Fruit fly (Drosophila melanogaster) whole organism, embryonic: Measurements from ENCODE around the gene Agpat2.

Experiments
- CG11093 ChIP-seq: fragments of 200-800 bp; sonication (Bioruptor generic); IDR thresholded peaks from 3 replicates; pipeline ENCODE4 v1.3.6; 2022; ENCODE audit warnings: missing biosample characterization, missing genetic modification characterization
- CG11696 ChIP-seq: fragments of 200-800 bp; sonication (Bioruptor generic); IDR thresholded peaks from 2 replicates; pipeline ENCODE4 v1.3.6; 2022; ENCODE audit warnings: missing biosample characterization, missing genetic modification characterization
- CG12391 ChIP-seq: fragments of 200-800 bp; sonication (Bioruptor generic); optimal IDR thresholded peaks from 3 replicates; lab custom pipeline; 2018; ENCODE audit warnings: missing biosample characterization, mild to moderate bottlenecking, missing genetic modification characterization, moderate library complexity
- CG12942 ChIP-seq: fragments of 200-800 bp; sonication (Bioruptor generic); optimal IDR thresholded peaks from 3 replicates; lab custom pipeline; 2016; ENCODE audit warnings: missing biosample characterization, missing genetic modification characterization
- CG30431 ChIP-seq: fragments of 200-800 bp; sonication (Bioruptor generic); optimal IDR thresholded peaks from 2 replicates; lab custom pipeline; 2017; ENCODE audit warnings: missing biosample characterization, missing genetic modification characterization
- CG3407 ChIP-seq: fragments of 200-800 bp; sonication (Bioruptor generic); optimal IDR thresholded peaks from 2 replicates; lab custom pipeline; 2018; ENCODE audit warnings: missing biosample characterization, mild to moderate bottlenecking, missing genetic modification characterization
- CG3838 ChIP-seq: fragments of 200-800 bp; sonication (Bioruptor generic); optimal IDR thresholded peaks from 3 replicates; lab custom pipeline; 2016; ENCODE audit warnings: missing biosample characterization, missing genetic modification characterization
- CG4707 ChIP-seq: fragments of 200-800 bp; sonication (Bioruptor generic); optimal IDR thresholded peaks from 2 replicates; lab custom pipeline; 2018; ENCODE audit warnings: missing biosample characterization, mild to moderate bottlenecking, missing genetic modification characterization, moderate library complexity
- CG6654 ChIP-seq: fragments of 200-800 bp; sonication (Bioruptor generic); optimal IDR thresholded peaks from 2 replicates; lab custom pipeline; 2017; ENCODE audit warnings: missing biosample characterization, mild to moderate bottlenecking, missing genetic modification characterization
- CG6765 ChIP-seq: fragments of 200-800 bp; sonication (Bioruptor generic); optimal IDR thresholded peaks from 3 replicates; lab custom pipeline; 2017; ENCODE audit warnings: missing biosample characterization, mild to moderate bottlenecking, missing genetic modification characterization
- CG7357 ChIP-seq: fragments of 200-800 bp; sonication (Bioruptor generic); IDR thresholded peaks from 3 replicates; pipeline ENCODE4 v1.3.6; 2022; ENCODE audit warnings: missing biosample characterization, missing genetic modification characterization
- CG8765 ChIP-seq: fragments of 200-800 bp; sonication (Bioruptor generic); IDR thresholded peaks from 2 replicates; pipeline ENCODE4 v1.3.6; 2022; ENCODE audit warnings: missing biosample characterization, missing genetic modification characterization
- CG9797 ChIP-seq: fragments of 200-800 bp; sonication (Bioruptor generic); optimal IDR thresholded peaks from 3 replicates; lab custom pipeline; 2018; ENCODE audit warnings: missing biosample characterization, mild to moderate bottlenecking, missing genetic modification characterization
- CrebB ChIP-seq: fragments of 200-800 bp; sonication (Bioruptor generic); optimal IDR thresholded peaks from 3 replicates; lab custom pipeline; 2018; ENCODE audit warnings: missing biosample characterization, mild to moderate bottlenecking, missing genetic modification characterization
- Dip2 ChIP-seq: fragments of 200-800 bp; sonication (Bioruptor generic); IDR thresholded peaks from 2 replicates; pipeline ENCODE4 v1.3.6; 2022; ENCODE audit warnings: missing biosample characterization, missing genetic modification characterization
- Eip74EF ChIP-seq, 2 experiments: fragments of 200-800 bp in 1 of 2; fragments of >200 bp in 1 of 2; sonication (Bioruptor generic) in 1 of 2; optimal IDR thresholded peaks; 2 replicates each; lab custom pipeline; 2017 to 2019; ENCODE audit warnings: missing biosample characterization in 2 of 2, missing genetic modification characterization in 2 of 2, mild to moderate bottlenecking in 1 of 2, moderate library complexity in 1 of 2
- Gsc ChIP-seq: fragments of 200-800 bp; sonication (Bioruptor generic); IDR thresholded peaks from 2 replicates; pipeline ENCODE4 v1.3.6; 2022; ENCODE audit warnings: missing biosample characterization, missing genetic modification characterization
- Hmx ChIP-seq: fragments of 200-800 bp; sonication (Bioruptor generic); optimal IDR thresholded peaks from 2 replicates; lab custom pipeline; 2016; ENCODE audit warnings: missing biosample characterization, missing genetic modification characterization
- Lhr ChIP-seq: fragments of 200-800 bp; sonication (Bioruptor generic); optimal IDR thresholded peaks from 3 replicates; lab custom pipeline; 2017; ENCODE audit warnings: mild to moderate bottlenecking, missing biosample characterization, missing genetic modification reagents, missing genetic modification characterization
- MTF-1 ChIP-seq: fragments of 200-800 bp; sonication (Bioruptor generic); optimal IDR thresholded peaks from 2 replicates; lab custom pipeline; 2018; ENCODE audit warnings: missing biosample characterization, mild to moderate bottlenecking, missing genetic modification characterization, borderline replicate concordance
- Meics ChIP-seq: fragments of 200-800 bp; sonication (Bioruptor generic); optimal IDR thresholded peaks from 2 replicates; lab custom pipeline; 2017; ENCODE audit warnings: missing biosample characterization, mild to moderate bottlenecking, missing genetic modification characterization
- Nf-YB ChIP-seq: fragments of 200-800 bp; sonication (Bioruptor generic); optimal IDR thresholded peaks from 3 replicates; lab custom pipeline; 2019; ENCODE audit warnings: missing biosample characterization, mild to moderate bottlenecking, missing genetic modification characterization, moderate library complexity
- TFAM ChIP-seq: fragments of 200-800 bp; sonication (Bioruptor generic); optimal IDR thresholded peaks from 2 replicates; lab custom pipeline; 2017; ENCODE audit warnings: missing biosample characterization, missing genetic modification characterization, inconsistent platforms
- YL-1 ChIP-seq: fragments of 200-800 bp; sonication (Bioruptor generic); optimal IDR thresholded peaks from 3 replicates; lab custom pipeline; 2017; ENCODE audit warnings: missing biosample characterization, mild to moderate bottlenecking, missing genetic modification characterization
- ara ChIP-seq: fragments of 200-800 bp; sonication (Bioruptor generic); IDR thresholded peaks from 2 replicates; pipeline ENCODE4 v1.3.6; 2022; ENCODE audit warnings: missing biosample characterization, missing genetic modification characterization
- ato ChIP-seq: fragments of 200-800 bp; sonication (Bioruptor generic); IDR thresholded peaks from 2 replicates; pipeline ENCODE4 v1.3.6; 2022; ENCODE audit warnings: missing biosample characterization, missing genetic modification characterization; ENCODE audit not compliant: partially characterized antibody
- cas ChIP-seq: fragments of 200-800 bp; sonication (Bioruptor generic); IDR thresholded peaks from 2 replicates; pipeline ENCODE4 v1.3.6; 2022; ENCODE audit warnings: missing biosample characterization, missing genetic modification characterization
- chm ChIP-seq: fragments of 200-800 bp; sonication (Bioruptor generic); IDR thresholded peaks from 2 replicates; pipeline ENCODE4 v1.3.6; 2022; ENCODE audit warnings: missing biosample characterization, missing genetic modification characterization
- dati ChIP-seq: fragments of 200-800 bp; sonication (Bioruptor generic); IDR thresholded peaks from 2 replicates; pipeline ENCODE4 v1.3.6; 2022; ENCODE audit warnings: missing biosample characterization, missing genetic modification characterization
- dimm ChIP-seq: fragments of 200-800 bp; sonication (Bioruptor generic); IDR thresholded peaks from 2 replicates; pipeline ENCODE4 v1.3.6; 2022; ENCODE audit warnings: missing biosample characterization, missing genetic modification characterization
- gem ChIP-seq: fragments of 200-800 bp; sonication (Bioruptor generic); optimal IDR thresholded peaks from 2 replicates; lab custom pipeline; 2019; ENCODE audit warnings: missing biosample characterization, mild to moderate bottlenecking, missing genetic modification characterization, moderate library complexity
- gfzf ChIP-seq: fragments of 200-800 bp; sonication (Bioruptor generic); optimal IDR thresholded peaks from 2 replicates; lab custom pipeline; 2016; ENCODE audit warnings: missing biosample characterization, mild to moderate bottlenecking, missing genetic modification characterization, moderate library complexity
- grau ChIP-seq: fragments of 200-800 bp; optimal IDR thresholded peaks from 3 replicates; lab custom pipeline; 2019; ENCODE audit warnings: missing biosample characterization, mild to moderate bottlenecking, missing genetic modification characterization, moderate library complexity
- gsb-n ChIP-seq: fragments of 200-800 bp; sonication (Bioruptor generic); optimal IDR thresholded peaks from 3 replicates; lab custom pipeline; 2018; ENCODE audit warnings: missing biosample characterization, mild to moderate bottlenecking, missing genetic modification characterization
- gt ChIP-seq: fragments of 200-800 bp; sonication (Bioruptor generic); IDR thresholded peaks from 2 replicates; pipeline ENCODE4 v1.3.6; 2022; ENCODE audit warnings: missing biosample characterization, missing genetic modification characterization
- hkb ChIP-seq, 2 experiments: fragments of 200-800 bp in 1 of 2; fragments of >200 bp in 1 of 2; sonication (Bioruptor generic) in 1 of 2; IDR thresholded peaks in 1 of 2; optimal IDR thresholded peaks in 1 of 2; 2 replicates each; pipeline versions ENCODE4 v1.3.6 to Lab custom; 2017 to 2022; ENCODE audit warnings: missing biosample characterization in 1 of 2, missing genetic modification characterization in 1 of 2
- kah ChIP-seq: fragments of 200-800 bp; sonication (Bioruptor generic); optimal IDR thresholded peaks from 2 replicates; lab custom pipeline; 2018; ENCODE audit warnings: missing biosample characterization, mild to moderate bottlenecking, missing genetic modification characterization
- mirr ChIP-seq: fragments of 200-800 bp; sonication (Bioruptor generic); optimal IDR thresholded peaks from 3 replicates; lab custom pipeline; 2018; ENCODE audit warnings: missing biosample characterization, mild to moderate bottlenecking, missing genetic modification characterization
- nom ChIP-seq: fragments of 200-800 bp; sonication (Bioruptor generic); optimal IDR thresholded peaks from 2 replicates; lab custom pipeline; 2017; ENCODE audit warnings: missing biosample characterization, missing genetic modification characterization, mild to moderate bottlenecking, moderate library complexity, missing genetic modification reagents
- pho ChIP-seq: fragments of 200-800 bp; sonication (Bioruptor generic); optimal IDR thresholded peaks from 2 replicates; lab custom pipeline; 2016; ENCODE audit warnings: missing biosample characterization, missing genetic modification characterization
- pnt ChIP-seq: fragments of 200-800 bp; sonication (Bioruptor generic); optimal IDR thresholded peaks from 3 replicates; lab custom pipeline; 2016; ENCODE audit warnings: missing biosample characterization, missing genetic modification characterization
- prd ChIP-seq, 3 experiments: fragments of >200 bp in 2 of 3; fragments of 200-800 bp in 1 of 3; sonication (Bioruptor generic) in 1 of 3; optimal IDR thresholded peaks in 2 of 3; IDR thresholded peaks in 1 of 3; 2 replicates in 2 of 3; 3 replicates in 1 of 3; pipeline versions ENCODE4 v1.3.6 to Lab custom; 2017 to 2022; ENCODE audit warnings: missing biosample characterization in 1 of 3, missing genetic modification characterization in 1 of 3
- ranshi ChIP-seq: fragments of 200-800 bp; sonication (Bioruptor generic); IDR thresholded peaks from 2 replicates; pipeline ENCODE4 v1.3.6; 2022; ENCODE audit warnings: missing biosample characterization, missing genetic modification characterization
- repo ChIP-seq: fragments of 200-800 bp; sonication (Bioruptor generic); optimal IDR thresholded peaks from 2 replicates; lab custom pipeline; 2016; ENCODE audit warnings: missing biosample characterization, missing genetic modification characterization
- sob ChIP-seq: fragments of 200-800 bp; sonication (Bioruptor generic); IDR thresholded peaks from 2 replicates; pipeline ENCODE4 v1.3.6; 2022; ENCODE audit warnings: missing biosample characterization, missing genetic modification characterization
- tna ChIP-seq: fragments of 200-800 bp; sonication (Bioruptor generic); IDR thresholded peaks from 2 replicates; pipeline ENCODE4 v1.3.6; 2022; ENCODE audit warnings: missing biosample characterization, missing genetic modification characterization; ENCODE audit not compliant: partially characterized antibody
- ttk ChIP-seq: fragments of 200-800 bp; sonication (Bioruptor generic); IDR thresholded peaks from 2 replicates; pipeline ENCODE4 v2.1.2; 2022; ENCODE audit warnings: missing biosample characterization, missing genetic modification characterization
- vvl ChIP-seq: fragments of 200-800 bp; sonication (Bioruptor generic); IDR thresholded peaks from 2 replicates; pipeline ENCODE4 v1.3.6; 2022; ENCODE audit warnings: missing biosample characterization, missing genetic modification characterization
- wdn ChIP-seq: fragments of 200-800 bp; sonication (Bioruptor generic); IDR thresholded peaks from 2 replicates; pipeline ENCODE4 v1.3.6; 2022; ENCODE audit warnings: missing biosample characterization, missing genetic modification characterization

The Agpat2 gene

dm6 chr2L:8473448-8473847 lies 9.7 kb upstream of the Agpat2 start (continued):
- TF ChIP-seq MTF-1 (GFP tag; lab: Kevin White, UChicago), result no peak
- TF ChIP-seq CG9797, result no peak
- TF ChIP-seq ttk (GFP tag; lab: Robert Waterston, UW), result peak; percentile 46; the same call in 1 of the 2 replicates
- TF ChIP-seq mirr, result no peak
- TF ChIP-seq ranshi, result peak; percentile 30; the same call in 1 of the 2 replicates
- TF ChIP-seq Eip74EF (GFP tag; optimal IDR thresholded peaks at IDR 0.05; lab: Kevin White, UChicago), result peak in 1 of 2 experiments; percentile 30
- TF ChIP-seq gfzf (GFP tag; lab: Kevin White, UChicago), result no peak
- TF ChIP-seq dimm (GFP tag; lab: Robert Waterston, UW), result peak; percentile 42; the same call in 1 of the 2 replicates
- TF ChIP-seq pnt (GFP tag; lab: Kevin White, UChicago), result no peak
- no peak for TF ChIP-seq CrebB (tag; lab: Kevin White, UChicago)
- TF ChIP-seq CG11093 (GFP tag; lab: Robert Waterston, UW), result peak; percentile 43; the same call in 1 of the 3 replicates
- TF ChIP-seq Meics (GFP tag; lab: Kevin White, UChicago), result peak; percentile 54
- TF ChIP-seq CG3407 (GFP tag; lab: Kevin White, UChicago), result peak; percentile 9
- TF ChIP-seq nom (GFP tag; lab: Kevin White, UChicago), result peak; percentile 77
- TF ChIP-seq wdn, result no peak
- TF ChIP-seq YL-1, result no peak
- peak; percentile 5 for TF ChIP-seq CG12942 (GFP tag; lab: Kevin White, UChicago)
- no peak for TF ChIP-seq pho (GFP tag; lab: Kevin White, UChicago)
- TF ChIP-seq Nf-YB, result peak; percentile 31
- peak; percentile 57; the same call in 2 of the 3 replicates for TF ChIP-seq CG7357 (GFP tag; lab: Robert Waterston, UW)
- no peak for TF ChIP-seq repo (GFP tag; lab: Kevin White, UChicago)
- TF ChIP-seq ato, result no peak
- TF ChIP-seq vvl (GFP tag; lab: Robert Waterston, UW), result peak; percentile 81
- no peak for TF ChIP-seq Lhr (GFP tag; lab: Kevin White, UChicago)
- no peak for TF ChIP-seq CG6765
- TF ChIP-seq chm (GFP tag; lab: Robert Waterston, UW), result peak; percentile 54; the same call in 1 of the 2 replicates
- no peak for TF ChIP-seq TFAM (GFP tag; lab: Kevin White, UChicago)
- no peak for TF ChIP-seq Hmx (GFP tag; lab: Kevin White, UChicago)
- no peak for TF ChIP-seq prd (optimal IDR thresholded peaks at IDR 0.05; lab: Kevin White, UChicago)
- TF ChIP-seq prd (GFP tag; IDR thresholded peaks at IDR 0.05; lab: Robert Waterston, UW), result peak; percentile 77
- TF ChIP-seq CG11696 (GFP tag; lab: Robert Waterston, UW), result peak; percentile 55
- peak; percentile 39 for TF ChIP-seq gsb-n
- TF ChIP-seq hkb (optimal IDR thresholded peaks at IDR 0.05; lab: Kevin White, UChicago), result no peak
- peak; percentile 60 for TF ChIP-seq hkb (GFP tag; IDR thresholded peaks at IDR 0.05; lab: Robert Waterston, UW)
- TF ChIP-seq sob (GFP tag; lab: Robert Waterston, UW), result peak; percentile 53; the same call in 1 of the 2 replicates
- TF ChIP-seq CG12391 (tag; lab: Kevin White, UChicago), result peak; percentile 45
- no peak for TF ChIP-seq cas (GFP tag; lab: Robert Waterston, UW)
- no peak for TF ChIP-seq Dip2 (GFP tag; lab: Robert Waterston, UW)
- peak; percentile 67; the same call in 1 of the 2 replicates for TF ChIP-seq ara (GFP tag; lab: Robert Waterston, UW)
- TF ChIP-seq gt, result no peak; the same call in 1 of the 2 replicates
- TF ChIP-seq CG6654, result peak; percentile 26
- TF ChIP-seq CG8765, result peak; percentile 37; the same call in 1 of the 2 replicates
- TF ChIP-seq CG30431 (GFP tag; lab: Kevin White, UChicago), result peak; percentile 37
- TF ChIP-seq CG4707 (GFP tag; lab: Kevin White, UChicago), result no peak
- TF ChIP-seq gem (tag; lab: Kevin White, UChicago), result peak; percentile 66
- TF ChIP-seq tna (GFP tag; lab: Robert Waterston, UW), result no peak
- TF ChIP-seq dati (GFP tag; lab: Robert Waterston, UW), result no peak
- no peak for TF ChIP-seq kah (GFP tag; lab: Kevin White, UChicago)
- TF ChIP-seq Gsc (GFP tag; lab: Robert Waterston, UW), result 0 out of 2 replicates have a peak, but pooled peaks have one; percentile 20
- no peak for TF ChIP-seq CG3838 (GFP tag; lab: Kevin White, UChicago)
- peak; percentile 27 for TF ChIP-seq grau
